Fruit fly (Drosophila melanogaster) whole organism, embryonic: ENCODE results near the gene ATPsyngamma.

Experiments used
- CG10431 ChIP-seq: fragments of 200-800 bp; sonication (Bioruptor generic); optimal IDR thresholded peaks from 3 replicates; lab custom pipeline; 2018; ENCODE audit warnings: missing biosample characterization, mild to moderate bottlenecking, missing genetic modification characterization
- CG11696 ChIP-seq: fragments of 200-800 bp; sonication (Bioruptor generic); IDR thresholded peaks from 2 replicates; pipeline ENCODE4 v1.3.6; 2022; ENCODE audit warnings: missing biosample characterization, missing genetic modification characterization
- CG11723 ChIP-seq: fragments of 200-800 bp; sonication (Bioruptor generic); optimal IDR thresholded peaks from 2 replicates; lab custom pipeline; 2017; ENCODE audit warnings: missing biosample characterization, mild to moderate bottlenecking, missing genetic modification characterization
- CG12155 ChIP-seq: fragments of 200-800 bp; sonication (Bioruptor generic); optimal IDR thresholded peaks from 3 replicates; lab custom pipeline; 2016; ENCODE audit warnings: missing biosample characterization, missing genetic modification characterization
- CG13624 ChIP-seq: fragments of 200-800 bp; sonication (Bioruptor generic); optimal IDR thresholded peaks from 2 replicates; lab custom pipeline; 2016; ENCODE audit warnings: missing biosample characterization, missing genetic modification characterization
- CG14050 ChIP-seq: fragments of 200-800 bp; sonication (Bioruptor generic); IDR thresholded peaks from 3 replicates; pipeline ENCODE4 v1.3.6; 2022; ENCODE audit warnings: missing biosample characterization, missing genetic modification characterization
- CG15601 ChIP-seq: fragments of 200-800 bp; sonication (Bioruptor generic); optimal IDR thresholded peaks from 3 replicates; lab custom pipeline; 2019; ENCODE audit warnings: missing biosample characterization, mild to moderate bottlenecking, missing genetic modification characterization, moderate library complexity
- CG16813 ChIP-seq: fragments of 200-800 bp; sonication (Bioruptor generic); IDR thresholded peaks from 3 replicates; pipeline ENCODE4 v1.3.6; 2022; ENCODE audit warnings: missing biosample characterization, missing genetic modification characterization; ENCODE audit not compliant: partially characterized antibody
- CG16815 ChIP-seq: fragments of 200-800 bp; sonication (Bioruptor generic); optimal IDR thresholded peaks from 3 replicates; lab custom pipeline; 2017; ENCODE audit warnings: missing biosample characterization, mild to moderate bottlenecking, missing genetic modification characterization
- CG17568 ChIP-seq: fragments of 200-800 bp; sonication (Bioruptor generic); optimal IDR thresholded peaks from 2 replicates; lab custom pipeline; 2018; ENCODE audit warnings: missing biosample characterization, mild to moderate bottlenecking, missing genetic modification characterization, moderate library complexity
- CG18619 ChIP-seq: fragments of 200-800 bp; sonication (Bioruptor generic); optimal IDR thresholded peaks from 3 replicates; lab custom pipeline; 2017; ENCODE audit warnings: missing biosample characterization, mild to moderate bottlenecking, missing genetic modification characterization
- CG2889 ChIP-seq: fragments of 200-800 bp; sonication (Bioruptor generic); IDR thresholded peaks from 3 replicates; pipeline ENCODE4 v1.3.6; 2022; ENCODE audit warnings: missing biosample characterization, missing genetic modification characterization
- CG3065 ChIP-seq: fragments of 200-800 bp; sonication (Bioruptor generic); optimal IDR thresholded peaks from 2 replicates; lab custom pipeline; 2016; ENCODE audit warnings: missing biosample characterization, missing genetic modification characterization
- CG33557 ChIP-seq: fragments of 200-800 bp; sonication (Bioruptor generic); optimal IDR thresholded peaks from 2 replicates; lab custom pipeline; 2019; ENCODE audit warnings: missing biosample characterization, mild to moderate bottlenecking, missing genetic modification characterization, moderate library complexity
- CG4730 ChIP-seq: fragments of 200-800 bp; sonication (Bioruptor generic); IDR thresholded peaks from 2 replicates; pipeline ENCODE4 v1.3.6; 2022; ENCODE audit warnings: missing biosample characterization, missing genetic modification characterization
- CG4820 ChIP-seq: fragments of 200-800 bp; sonication (Bioruptor generic); optimal IDR thresholded peaks from 3 replicates; lab custom pipeline; 2016; ENCODE audit warnings: missing biosample characterization, missing genetic modification characterization
- CG6175 ChIP-seq: fragments of 200-800 bp; sonication (Bioruptor generic); IDR thresholded peaks from 3 replicates; pipeline ENCODE4 v1.3.6; 2022; ENCODE audit warnings: missing biosample characterization, missing genetic modification characterization
- CG7357 ChIP-seq: fragments of 200-800 bp; sonication (Bioruptor generic); IDR thresholded peaks from 3 replicates; pipeline ENCODE4 v1.3.6; 2022; ENCODE audit warnings: missing biosample characterization, missing genetic modification characterization
- CoRest ChIP-seq: fragments of 200-800 bp; sonication (Bioruptor generic); optimal IDR thresholded peaks from 3 replicates; lab custom pipeline; 2018; ENCODE audit warnings: missing biosample characterization, mild to moderate bottlenecking, missing genetic modification characterization, moderate library complexity
- CrebB ChIP-seq: fragments of 200-800 bp; sonication (Bioruptor generic); optimal IDR thresholded peaks from 3 replicates; lab custom pipeline; 2018; ENCODE audit warnings: missing biosample characterization, mild to moderate bottlenecking, missing genetic modification characterization
- D19A ChIP-seq: fragments of 200-800 bp; optimal IDR thresholded peaks from 3 replicates; lab custom pipeline; 2019; ENCODE audit warnings: missing biosample characterization, mild to moderate bottlenecking, missing genetic modification characterization, moderate library complexity
- D19B ChIP-seq: fragments of 200-800 bp; sonication (Bioruptor generic); optimal IDR thresholded peaks from 2 replicates; lab custom pipeline; 2017; ENCODE audit warnings: missing biosample characterization, mild to moderate bottlenecking, missing genetic modification characterization
- Dek ChIP-seq: fragments of 200-800 bp; sonication (Bioruptor generic); optimal IDR thresholded peaks from 3 replicates; lab custom pipeline; 2019; ENCODE audit warnings: missing biosample characterization, mild to moderate bottlenecking, missing genetic modification characterization, moderate library complexity
- Elba2 ChIP-seq: fragments of 200-800 bp; sonication (Bioruptor generic); optimal IDR thresholded peaks from 3 replicates; lab custom pipeline; 2016; ENCODE audit warnings: missing biosample characterization, missing genetic modification characterization
- Hey ChIP-seq: fragments of 200-800 bp; sonication (Bioruptor generic); optimal IDR thresholded peaks from 3 replicates; lab custom pipeline; 2018; ENCODE audit warnings: missing biosample characterization, mild to moderate bottlenecking, missing genetic modification characterization
- Max ChIP-seq: fragments of 200-800 bp; sonication (Bioruptor generic); optimal IDR thresholded peaks from 2 replicates; lab custom pipeline; 2016; ENCODE audit warnings: missing biosample characterization, mild to moderate bottlenecking, missing genetic modification characterization
- Neu2 ChIP-seq: fragments of 200-800 bp; sonication (Bioruptor generic); optimal IDR thresholded peaks from 3 replicates; lab custom pipeline; 2016; ENCODE audit warnings: missing biosample characterization, missing genetic modification characterization, borderline replicate concordance
- Opbp ChIP-seq: fragments of 200-800 bp; sonication (Bioruptor generic); IDR thresholded peaks from 3 replicates; pipeline ENCODE4 v1.3.6; 2022; ENCODE audit warnings: missing biosample characterization, missing genetic modification characterization; ENCODE audit not compliant: partially characterized antibody
- Side ChIP-seq: fragments of 200-800 bp; sonication (Bioruptor generic); optimal IDR thresholded peaks from 2 replicates; lab custom pipeline; 2016; ENCODE audit warnings: missing biosample characterization, missing genetic modification characterization
- Taf1 ChIP-seq: fragments of 200-800 bp; sonication (Bioruptor generic); IDR thresholded peaks from 2 replicates; pipeline ENCODE4 v1.3.6; 2022; ENCODE audit warnings: missing biosample characterization, missing genetic modification characterization
- bab2 ChIP-seq: fragments of 200-800 bp; sonication (Bioruptor generic); optimal IDR thresholded peaks from 2 replicates; lab custom pipeline; 2016; ENCODE audit warnings: missing biosample characterization, missing genetic modification characterization
- chm ChIP-seq: fragments of 200-800 bp; sonication (Bioruptor generic); IDR thresholded peaks from 2 replicates; pipeline ENCODE4 v1.3.6; 2022; ENCODE audit warnings: missing biosample characterization, missing genetic modification characterization
- crc ChIP-seq: fragments of 200-800 bp; sonication (Bioruptor generic); optimal IDR thresholded peaks from 2 replicates; lab custom pipeline; 2016; ENCODE audit warnings: missing biosample characterization, missing genetic modification characterization
- dan ChIP-seq: fragments of 200-800 bp; sonication (Bioruptor generic); IDR thresholded peaks from 2 replicates; pipeline ENCODE4 v1.3.6; 2022; ENCODE audit warnings: missing biosample characterization, missing genetic modification characterization
- emc ChIP-seq: fragments of 200-800 bp; sonication (Bioruptor generic); optimal IDR thresholded peaks from 2 replicates; lab custom pipeline; 2016; ENCODE audit warnings: missing biosample characterization, missing genetic modification characterization
- ftz-f1 ChIP-seq: fragments of 200-800 bp; sonication (Bioruptor generic); optimal IDR thresholded peaks from 2 replicates; lab custom pipeline; 2016; ENCODE audit warnings: missing biosample characterization, missing genetic modification characterization
- gcm ChIP-seq: fragments of 200-800 bp; sonication (Bioruptor generic); optimal IDR thresholded peaks from 2 replicates; lab custom pipeline; 2019; ENCODE audit warnings: missing biosample characterization, mild to moderate bottlenecking, missing genetic modification characterization, moderate library complexity
- ind ChIP-seq: fragments of 200-800 bp; sonication (Bioruptor generic); optimal IDR thresholded peaks from 3 replicates; lab custom pipeline; 2016; ENCODE audit warnings: missing biosample characterization, missing genetic modification characterization
- insv ChIP-seq, 2 experiments: fragments of 200-800 bp; sonication (Bioruptor generic); optimal IDR thresholded peaks; 3 replicates each; lab custom pipeline; 2016 to 2018; ENCODE audit warnings: missing biosample characterization in 2 of 2, missing genetic modification characterization in 2 of 2
- jigr1 ChIP-seq: fragments of 200-800 bp; sonication (Bioruptor generic); IDR thresholded peaks from 3 replicates; pipeline ENCODE4 v1.3.6; 2022; ENCODE audit warnings: missing biosample characterization, missing genetic modification characterization
- jing ChIP-seq: fragments of 200-800 bp; sonication (Bioruptor generic); optimal IDR thresholded peaks from 2 replicates; lab custom pipeline; 2018; ENCODE audit warnings: missing biosample characterization, mild to moderate bottlenecking, missing genetic modification characterization
- ken ChIP-seq: fragments of 200-800 bp; sonication (Bioruptor generic); IDR thresholded peaks from 3 replicates; pipeline ENCODE4 v1.3.6; 2022; ENCODE audit warnings: missing biosample characterization, missing genetic modification characterization
- klu ChIP-seq: fragments of 200-800 bp; sonication (Bioruptor generic); IDR thresholded peaks from 2 replicates; pipeline ENCODE4 v1.3.6; 2022; ENCODE audit warnings: missing biosample characterization, missing genetic modification characterization
- lmd ChIP-seq: fragments of 200-800 bp; sonication (Bioruptor generic); IDR thresholded peaks from 2 replicates; pipeline ENCODE4 v1.3.6; 2022; ENCODE audit warnings: missing biosample characterization, missing genetic modification characterization
- lola ChIP-seq, 3 experiments: fragments of >200 bp in 2 of 3; fragments of 200-800 bp in 1 of 3; sonication (Bioruptor generic) in 1 of 3; optimal IDR thresholded peaks; 2 replicates each; lab custom pipeline; 2017 to 2019; ENCODE audit warnings: missing biosample characterization in 3 of 3, missing genetic modification characterization in 3 of 3, mild to moderate bottlenecking in 1 of 3, moderate library complexity in 1 of 3
- pita ChIP-seq: fragments of 200-800 bp; sonication (Bioruptor generic); optimal IDR thresholded peaks from 2 replicates; lab custom pipeline; 2017; ENCODE audit warnings: missing biosample characterization, mild to moderate bottlenecking, missing genetic modification characterization
- run ChIP-seq: fragments of 200-800 bp; sonication (Bioruptor generic); optimal IDR thresholded peaks from 3 replicates; lab custom pipeline; 2018; ENCODE audit warnings: missing biosample characterization, mild to moderate bottlenecking, missing genetic modification characterization
- sens-2 ChIP-seq: fragments of 200-800 bp; sonication (Bioruptor generic); IDR thresholded peaks from 2 replicates; pipeline ENCODE4 v1.3.6; 2022; ENCODE audit warnings: missing biosample characterization, missing genetic modification characterization
- slp2 ChIP-seq: fragments of 200-800 bp; sonication (Bioruptor generic); optimal IDR thresholded peaks from 2 replicates; lab custom pipeline; 2016; ENCODE audit warnings: missing biosample characterization, missing genetic modification characterization
- trem ChIP-seq: fragments of 200-800 bp; optimal IDR thresholded peaks from 3 replicates; lab custom pipeline; 2019; ENCODE audit warnings: missing biosample characterization, mild to moderate bottlenecking, missing genetic modification characterization, moderate library complexity
- vnd ChIP-seq: fragments of 200-800 bp; sonication (Bioruptor generic); IDR thresholded peaks from 3 replicates; pipeline ENCODE4 v1.3.6; 2022; ENCODE audit warnings: missing biosample characterization, missing genetic modification characterization; ENCODE audit not compliant: partially characterized antibody
- zen ChIP-seq: fragments of 200-800 bp; sonication (Bioruptor generic); optimal IDR thresholded peaks from 3 replicates; lab custom pipeline; 2018; ENCODE audit warnings: missing biosample characterization, mild to moderate bottlenecking, missing genetic modification characterization, moderate library complexity

The ATPsyngamma gene

DNA sequence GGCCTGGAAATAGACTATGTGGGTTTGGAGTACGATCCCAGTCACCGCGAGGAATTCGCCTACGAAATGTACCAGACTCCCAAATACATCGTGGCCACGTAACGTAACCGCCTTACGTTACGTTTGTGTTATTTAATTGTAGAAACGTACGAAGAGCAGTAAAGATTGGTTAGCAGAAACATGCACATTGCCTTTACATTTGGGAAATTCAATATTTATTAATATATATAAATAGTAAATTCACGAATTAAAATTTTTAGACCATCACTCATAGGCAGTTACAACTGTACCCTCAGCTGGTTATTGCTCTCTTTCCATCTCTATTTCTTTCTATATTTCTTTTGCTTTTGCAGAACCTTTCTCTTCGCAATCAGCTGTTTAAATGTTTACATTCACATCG is 11.1 kb downstream of the ATPsyngamma start, which contains the start of gene Gnpnat (continued):
- peak; percentile 45 for TF ChIP-seq CoRest (tag; lab: Kevin White, UChicago)
- TF ChIP-seq trem (tag; lab: Kevin White, UChicago) = peak; percentile 42
- TF ChIP-seq run (tag; lab: Kevin White, UChicago) = no peak
- TF ChIP-seq sens-2 (GFP tag; lab: Robert Waterston, UW) = no peak
- TF ChIP-seq emc (GFP tag; lab: Kevin White, UChicago) = no peak
- TF ChIP-seq CG13624 (GFP tag; lab: Kevin White, UChicago) = no peak
- no peak for TF ChIP-seq pita
- TF ChIP-seq ind (GFP tag; lab: Kevin White, UChicago) = peak; percentile 57
- TF ChIP-seq Hey (tag; lab: Kevin White, UChicago) = no peak
- TF ChIP-seq Side (GFP tag; lab: Kevin White, UChicago) = no peak
- no peak for TF ChIP-seq lmd (GFP tag; lab: Robert Waterston, UW)
- peak; percentile 51 for TF ChIP-seq Dek (tag; lab: Kevin White, UChicago)
- TF ChIP-seq Elba2 = no peak
- no peak for TF ChIP-seq dan (GFP tag; lab: Robert Waterston, UW)
- TF ChIP-seq Neu2 = no peak
- no peak for TF ChIP-seq klu (GFP tag; lab: Robert Waterston, UW)
- TF ChIP-seq CrebB (tag; lab: Kevin White, UChicago) = peak; percentile 5
- TF ChIP-seq CG16813 = no peak
- TF ChIP-seq CG10431 (GFP tag; lab: Kevin White, UChicago) = no peak
- TF ChIP-seq jing = no peak
- no peak for TF ChIP-seq jigr1 (GFP tag; lab: Robert Waterston, UW)
- no peak for TF ChIP-seq Taf1 (GFP tag; lab: Robert Waterston, UW)
- TF ChIP-seq gcm (GFP tag; lab: Kevin White, UChicago) = peak; percentile 62
- TF ChIP-seq CG6175 (GFP tag; lab: Robert Waterston, UW) = no peak
- peak; percentile 1 for TF ChIP-seq CG33557 (GFP tag; lab: Kevin White, UChicago)
- TF ChIP-seq CG4730 (GFP tag; lab: Robert Waterston, UW) = no peak
- peak in 1 of 3 experiments; percentile 27 for TF ChIP-seq lola (GFP tag; optimal IDR thresholded peaks at IDR 0.05; lab: Kevin White, UChicago)
- TF ChIP-seq crc = no peak
- peak; percentile 48 for TF ChIP-seq CG16815 (GFP tag; lab: Kevin White, UChicago)
- no peak for TF ChIP-seq slp2 (GFP tag; lab: Kevin White, UChicago)
- TF ChIP-seq chm = no peak
- TF ChIP-seq D19B = no peak
- no peak for TF ChIP-seq CG18619
- no peak for TF ChIP-seq Opbp (GFP tag; lab: Robert Waterston, UW)
- no peak for TF ChIP-seq bab2 (GFP tag; lab: Kevin White, UChicago)
- peak; percentile 6 for TF ChIP-seq CG4820 (GFP tag; lab: Kevin White, UChicago)
- no peak for TF ChIP-seq D19A
- TF ChIP-seq CG3065 (GFP tag; lab: Kevin White, UChicago) = no peak
- no peak for TF ChIP-seq CG11723
- TF ChIP-seq zen (tag; lab: Kevin White, UChicago) = peak; percentile 31
- no peak for TF ChIP-seq CG14050 (GFP tag; lab: Robert Waterston, UW)
- no peak for TF ChIP-seq CG11696 (GFP tag; lab: Robert Waterston, UW)
- no peak for TF ChIP-seq CG2889 (GFP tag; lab: Robert Waterston, UW)
- TF ChIP-seq CG12155 (GFP tag; lab: Kevin White, UChicago) = peak; percentile 22
- no peak for TF ChIP-seq CG7357 (GFP tag; lab: Robert Waterston, UW)
- no peak for TF ChIP-seq ftz-f1 (GFP tag; lab: Kevin White, UChicago)
- TF ChIP-seq CG15601 (tag; lab: Kevin White, UChicago) = peak; percentile 42
- TF ChIP-seq insv (GFP tag; optimal IDR thresholded peaks at IDR 0.05; lab: Kevin White, UChicago) = no peak
- TF ChIP-seq CG17568 (GFP tag; lab: Kevin White, UChicago) = no peak
- no peak for TF ChIP-seq vnd (GFP tag; lab: Robert Waterston, UW)
- no peak for TF ChIP-seq ken (GFP tag; lab: Robert Waterston, UW)
- peak; percentile 6 for TF ChIP-seq Max (GFP tag; lab: Kevin White, UChicago)
